Worm (Caenorhabditis elegans): ENCODE results near the gene Y22D7AR.6.

DNA sequence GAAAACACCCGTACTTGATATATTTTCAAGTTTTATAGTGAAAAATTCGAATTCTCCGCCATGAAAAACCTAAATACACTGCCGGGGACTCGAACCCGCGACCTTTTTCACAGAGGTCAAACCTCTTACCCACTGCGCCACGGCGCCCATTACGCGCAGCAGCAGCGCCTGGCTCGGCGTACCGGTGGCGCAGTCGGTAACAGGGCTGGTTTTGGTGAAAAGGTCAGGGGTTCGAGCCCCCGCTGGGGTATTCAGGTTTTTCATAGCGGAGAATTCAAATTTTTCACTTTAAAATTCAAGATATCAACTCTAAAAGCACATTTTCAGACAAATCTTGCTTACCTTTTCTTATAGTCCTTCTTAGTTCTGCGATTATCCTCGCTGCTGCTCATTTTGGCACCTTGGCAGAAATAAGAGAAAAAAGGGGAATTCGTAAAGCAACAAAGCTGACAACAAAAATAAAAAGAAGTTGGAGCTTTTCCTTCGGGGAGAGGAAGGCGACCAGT lies 11.7 kb downstream of the Y22D7AR.6 start, which contains the start of gene Y22D7AL.16:
- TF ChIP-seq cog-1 (tag; optimal IDR thresholded peaks at IDR 0.05): no peak
- TF ChIP-seq med-1 (GFP tag; optimal IDR thresholded peaks at IDR 0.05; ENCODE audit: insufficient read depth): no peak
- TF ChIP-seq ztf-23 (GFP tag; IDR thresholded peaks at IDR 0.05): no peak
- no peak for TF ChIP-seq ztf-29 (GFP tag; IDR thresholded peaks at IDR 0.05)
- no peak for TF ChIP-seq tab-1 (GFP tag; IDR thresholded peaks at IDR 0.05)
- TF ChIP-seq ref-1 (GFP tag; conservative IDR thresholded peaks at IDR 0.05): no peak
- TF ChIP-seq T22C8.4 (GFP tag; IDR thresholded peaks at IDR 0.05): no peak
- TF ChIP-seq flt-1 (GFP tag; IDR thresholded peaks at IDR 0.05): no peak
